Fruit fly (Drosophila melanogaster): ENCODE measurements around the gene Pak3.
A peak's percentile ranks its signal among the peaks of the same experiment; 100 is the strongest.

Gene Pak3

DNA sequence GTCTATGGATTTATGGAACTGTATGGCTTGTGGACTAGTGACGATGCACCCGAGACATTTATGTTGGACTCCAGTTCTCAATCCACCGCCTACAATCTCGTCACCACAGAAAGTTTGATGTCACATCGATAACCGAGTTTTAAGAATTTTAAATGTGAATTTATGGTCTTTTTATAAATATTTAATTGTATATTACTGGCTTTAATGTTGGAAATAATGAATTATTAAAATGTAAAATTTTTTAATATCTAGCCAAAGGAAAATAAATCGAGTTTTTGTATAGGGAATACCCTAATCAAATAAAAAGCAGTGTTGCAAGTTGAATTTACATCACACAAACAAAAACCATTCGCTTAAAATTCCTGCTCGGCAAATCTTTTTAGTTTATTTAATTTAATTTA is 21.0 kb downstream of the Pak3 start, which contains the start of gene Fntb (continued):
- TF ChIP-seq Bdp1 (GFP tag; optimal IDR thresholded peaks at IDR 0.05) (no peak), chinmo (GFP tag; IDR thresholded peaks at IDR 0.05; ENCODE audit: partially characterized antibody) (no peak), CG7928 (GFP tag; optimal IDR thresholded peaks at IDR 0.05) (peak; percentile 5), CG15269 (tag; optimal IDR thresholded peaks at IDR 0.05) (no peak), CG13775 (GFP tag; optimal IDR thresholded peaks at IDR 0.05) (peak; percentile 74), CHES-1-like (GFP tag; optimal IDR thresholded peaks at IDR 0.05) (no peak), Rx (GFP tag; IDR thresholded peaks at IDR 0.05) (no peak), twi (tag; optimal IDR thresholded peaks at IDR 0.05) (peak; percentile 46), Rfx (GFP tag; IDR thresholded peaks at IDR 0.05) (peak; percentile 69), Opbp (GFP tag; IDR thresholded peaks at IDR 0.05; ENCODE audit: partially characterized antibody) (no peak), Xbp1 (GFP tag; optimal IDR thresholded peaks at IDR 0.05) (peak; percentile 74), CG10462 (GFP tag; optimal IDR thresholded peaks at IDR 0.05) (no peak), CG10654 (GFP tag; optimal IDR thresholded peaks at IDR 0.05) (peak; percentile 67), Mrtf (GFP tag; IDR thresholded peaks at IDR 0.05) (peak; percentile 22; the same call in 1 of the 3 replicates), bbx (GFP tag; IDR thresholded peaks at IDR 0.05; ENCODE audit: partially characterized antibody) (no peak), ato (GFP tag; IDR thresholded peaks at IDR 0.05; ENCODE audit: partially characterized antibody) (no peak), tgo (GFP tag; IDR thresholded peaks at IDR 0.05) (peak; percentile 76), CG11247 (GFP tag; IDR thresholded peaks at IDR 0.05) (peak; percentile 40; the same call in 1 of the 2 replicates), dpn (GFP tag; optimal IDR thresholded peaks at IDR 0.05) (peak in 1 of 2 experiments; percentile 66), Dref (GFP tag; IDR thresholded peaks at IDR 0.05) (no peak), B-H1 (GFP tag; IDR thresholded peaks at IDR 0.05) (no peak), da (GFP tag; optimal IDR thresholded peaks at IDR 0.05) (no peak), Trl (optimal IDR thresholded peaks at IDR 0.05) (no peak), Trl (GFP tag; optimal IDR thresholded peaks at IDR 0.05) (no peak), CG16863 (GFP tag; optimal IDR thresholded peaks at IDR 0.05) (peak; percentile 7), row (GFP tag; IDR thresholded peaks at IDR 0.05) (peak; percentile 90), Dek (tag; optimal IDR thresholded peaks at IDR 0.05) (peak; percentile 69), Hey (tag; optimal IDR thresholded peaks at IDR 0.05) (no peak), ssp (GFP tag; IDR thresholded peaks at IDR 0.05) (peak; percentile 44; the same call in 1 of the 2 replicates), slp2 (GFP tag; optimal IDR thresholded peaks at IDR 0.05) (no peak), CG6765 (GFP tag; optimal IDR thresholded peaks at IDR 0.05) (peak; percentile 40), salm (tag; optimal IDR thresholded peaks at IDR 0.05) (peak; percentile 47), CG10979 (tag; optimal IDR thresholded peaks at IDR 0.05) (peak; percentile 72), sqz (GFP tag; optimal IDR thresholded peaks at IDR 0.05) (no peak), fu2 (GFP tag; optimal IDR thresholded peaks at IDR 0.05) (no peak), sim (GFP tag; IDR thresholded peaks at IDR 0.05) (no peak), sisA (GFP tag; IDR thresholded peaks at IDR 0.05) (peak; percentile 66), CG1603 (tag; optimal IDR thresholded peaks at IDR 0.05) (no peak), her (GFP tag; optimal IDR thresholded peaks at IDR 0.05) (no peak), CG3281 (GFP tag; optimal IDR thresholded peaks at IDR 0.05) (peak; percentile 64), BtbVII (GFP tag; optimal IDR thresholded peaks at IDR 0.05) (peak; percentile 56), CG32532 (GFP tag; IDR thresholded peaks at IDR 0.05) (peak; percentile 70; the same call in 1 of the 2 replicates), zf30C (GFP tag; optimal IDR thresholded peaks at IDR 0.05) (no peak), Side (GFP tag; optimal IDR thresholded peaks at IDR 0.05) (no peak), CoRest (tag; optimal IDR thresholded peaks at IDR 0.05) (peak; percentile 82), CG12155 (GFP tag; optimal IDR thresholded peaks at IDR 0.05) (peak; percentile 62), CG8924 (tag; optimal IDR thresholded peaks at IDR 0.05) (peak; percentile 79), CG9437 (GFP tag; optimal IDR thresholded peaks at IDR 0.05) (peak; percentile 64), Dbx (GFP tag; IDR thresholded peaks at IDR 0.05) (peak; percentile 65; the same call in 2 of the 3 replicates), Lim3 (GFP tag; IDR thresholded peaks at IDR 0.05) (no peak), Dad (GFP tag; optimal IDR thresholded peaks at IDR 0.05) (no peak), Hand (GFP tag; optimal IDR thresholded peaks at IDR 0.05) (no peak)
